Worm (Caenorhabditis elegans): ENCODE data around the gene pkhm-2.

DNA sequence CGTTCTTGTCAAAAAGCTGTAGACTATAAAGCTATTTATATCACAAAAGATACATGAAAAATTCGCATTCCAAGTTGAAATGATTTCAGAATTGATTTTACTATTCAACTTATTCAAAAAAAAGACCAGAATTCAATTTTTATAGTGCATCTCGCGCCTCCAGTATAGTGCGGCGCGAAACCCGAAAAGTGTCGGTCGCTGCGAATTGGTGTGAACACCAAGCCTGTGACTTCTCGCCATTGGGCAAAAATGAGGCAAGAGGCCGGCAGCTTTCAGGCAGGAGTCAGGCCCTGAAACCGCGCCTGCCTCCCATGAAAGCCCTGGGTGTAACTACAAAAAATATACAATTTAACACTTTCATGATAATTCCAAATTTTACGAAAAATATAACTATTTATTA lies 21.9 kb downstream of the pkhm-2 start:
- no peak for TF ChIP-seq Y22D7AL.16 (tag; optimal IDR thresholded peaks at IDR 0.05)
- no peak for TF ChIP-seq pha-4 (tag; optimal IDR thresholded peaks at IDR 0.05)
- TF ChIP-seq ama-1 (optimal IDR thresholded peaks at IDR 0.05): no peak
- no peak for TF ChIP-seq nhr-232 (tag; optimal IDR thresholded peaks at IDR 0.05)
- no peak for TF ChIP-seq nhr-11 (tag; optimal IDR thresholded peaks at IDR 0.05)
- TF ChIP-seq gmeb-2 (tag; optimal IDR thresholded peaks at IDR 0.05): no peak
- TF ChIP-seq ceh-19 (GFP tag; optimal IDR thresholded peaks at IDR 0.05): no peak
- no peak for TF ChIP-seq unc-86 (tag; optimal IDR thresholded peaks at IDR 0.05)
- TF ChIP-seq ttx-3 (tag; optimal IDR thresholded peaks at IDR 0.05): no peak
- TF ChIP-seq lim-6 (tag; optimal IDR thresholded peaks at IDR 0.05): no peak

All from whole organism, late embryonic.